Worm (Caenorhabditis elegans): ENCODE results near the gene F27E5.7.
A peak's percentile ranks its signal among the peaks of the same experiment; 100 is the strongest.

F27E5.7 gene

DNA sequence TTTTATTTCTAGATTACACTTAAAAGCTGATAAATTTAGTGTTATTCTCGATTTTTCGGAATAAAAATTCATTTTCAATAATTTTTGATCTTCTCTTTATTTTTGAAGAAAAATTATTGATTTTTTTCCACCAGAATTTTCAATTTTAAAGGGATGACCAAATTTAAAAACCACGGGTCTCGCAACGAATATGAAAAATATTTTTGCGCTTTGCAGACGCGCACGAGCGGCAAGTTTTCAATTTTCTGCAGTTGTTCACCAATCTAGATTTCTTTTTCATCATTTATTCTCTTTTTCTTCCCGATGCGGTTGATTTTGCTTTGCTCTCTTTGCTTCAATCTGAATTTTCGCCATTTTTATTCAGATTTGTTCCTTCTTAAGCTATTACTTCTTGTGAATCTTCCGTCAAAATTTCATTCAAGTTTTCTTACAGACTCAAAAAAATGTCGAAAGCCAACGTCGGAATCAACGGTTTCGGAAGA lies 48.3 kb downstream of the F27E5.7 start, which contains the start of gene gpd-4 (continued):
- TF ChIP-seq somi-1 (GFP tag; optimal IDR thresholded peaks at IDR 0.05) (no peak), madf-8 (GFP tag; conservative IDR thresholded peaks at IDR 0.05) (peak; percentile 75)

DNA sequence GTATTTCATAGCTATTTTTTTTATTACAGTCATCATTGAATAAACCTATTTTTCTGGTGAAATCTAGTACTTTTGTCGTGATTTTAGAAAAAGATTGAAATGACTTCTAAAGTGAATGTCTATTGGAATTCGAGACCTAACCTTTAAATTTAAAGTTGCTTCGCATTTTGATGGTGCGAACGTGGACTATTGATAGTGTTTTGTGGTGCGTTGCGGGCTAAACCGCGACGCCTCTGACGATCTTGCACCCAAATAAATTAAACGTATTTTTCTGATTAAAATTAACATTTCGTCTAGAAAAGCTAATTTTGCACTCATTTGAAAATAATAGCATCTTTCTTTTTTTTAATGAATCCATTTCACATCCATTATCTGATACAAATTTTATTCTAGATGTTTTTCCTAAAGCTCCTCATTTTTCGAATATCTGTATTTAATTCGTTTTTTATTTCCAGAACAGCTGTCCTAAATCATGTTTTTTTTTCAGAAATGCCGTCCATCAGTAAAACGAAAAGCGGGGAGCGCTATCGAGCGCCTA lies 49.9 kb downstream of the F27E5.7 start, which contains the start of gene wbp-11:
Gene wbp-11, plus strand, starts transcription at position 488 of the 538 bp plus-strand sequence.
- no peak for TF ChIP-seq attf-3 (GFP tag; conservative IDR thresholded peaks at IDR 0.05)
- TF ChIP-seq efl-1 (GFP tag; optimal IDR thresholded peaks at IDR 0.05): peak; percentile 23
- TF ChIP-seq ceh-58 (GFP tag; IDR thresholded peaks at IDR 0.05): no peak
- no peak for TF ChIP-seq egl-18 (GFP tag; IDR thresholded peaks at IDR 0.05)
- TF ChIP-seq nhr-179 (tag; optimal IDR thresholded peaks at IDR 0.05): no peak
- 0 out of 2 replicates have a peak, but pooled peaks have one; percentile 22 for TF ChIP-seq F33H1.4 (GFP tag; IDR thresholded peaks at IDR 0.05)
- no peak for TF ChIP-seq B0336.3 (GFP tag; IDR thresholded peaks at IDR 0.05)
- no peak for TF ChIP-seq rec-8 (tag; optimal IDR thresholded peaks at IDR 0.05)
- no peak for TF ChIP-seq Y67H2A.10 (GFP tag; conservative IDR thresholded peaks at IDR 0.05)
- TF ChIP-seq mes-4 (tag; optimal IDR thresholded peaks at IDR 0.05): no peak
- peak; percentile 0 for TF ChIP-seq lin-54 (GFP tag; optimal IDR thresholded peaks at IDR 0.05)
- no peak for TF ChIP-seq ceh-40 (GFP tag; IDR thresholded peaks at IDR 0.05)
- no peak for TF ChIP-seq T26A5.8 (tag; optimal IDR thresholded peaks at IDR 0.05)
- TF ChIP-seq sptf-2 (GFP tag; optimal IDR thresholded peaks at IDR 0.05): no peak
- no peak for TF ChIP-seq Y53G8AR.9 (GFP tag; conservative IDR thresholded peaks at IDR 0.05)
- peak; percentile 39; the same call in 1 of the 2 replicates for TF ChIP-seq D2030.7 (GFP tag; IDR thresholded peaks at IDR 0.05)
- TF ChIP-seq Y56A3A.18 (GFP tag; IDR thresholded peaks at IDR 0.05): no peak
- no peak for TF ChIP-seq C06A6.2 (GFP tag; conservative IDR thresholded peaks at IDR 0.05)
- peak; percentile 4 for TF ChIP-seq lsl-1 (GFP tag; optimal IDR thresholded peaks at IDR 0.05)
- no peak for TF ChIP-seq repo-1 (tag; optimal IDR thresholded peaks at IDR 0.05)
- no peak for TF ChIP-seq hmg-20 (GFP tag; IDR thresholded peaks at IDR 0.05)
- TF ChIP-seq sdz-38 (tag; optimal IDR thresholded peaks at IDR 0.05): no peak
- TF ChIP-seq lsy-27 (tag; optimal IDR thresholded peaks at IDR 0.05; ENCODE audit: borderline replicate concordance, insufficient read depth): no peak
- no peak for TF ChIP-seq bed-2 (GFP tag; IDR thresholded peaks at IDR 0.05)
- TF ChIP-seq mel-28 (tag; optimal IDR thresholded peaks at IDR 0.05; ENCODE audit: borderline replicate concordance): no peak
- TF ChIP-seq K12H6.12 (tag; optimal IDR thresholded peaks at IDR 0.05): no peak
- no peak for TF ChIP-seq cebp-2 (GFP tag; IDR thresholded peaks at IDR 0.05)
- TF ChIP-seq Y95B8A.8 (GFP tag; IDR thresholded peaks at IDR 0.05): no peak
- no peak for TF ChIP-seq lin-40 (tag; optimal IDR thresholded peaks at IDR 0.05)
- TF ChIP-seq Y53F4B.3 (GFP tag; IDR thresholded peaks at IDR 0.05): no peak
- peak; percentile 52; the same call in 1 of the 2 replicates for TF ChIP-seq madf-6 (GFP tag; IDR thresholded peaks at IDR 0.05)
- no peak for TF ChIP-seq B0035.1 (tag; optimal IDR thresholded peaks at IDR 0.05)
- no peak for TF ChIP-seq let-607 (tag; optimal IDR thresholded peaks at IDR 0.05)
- TF ChIP-seq ceh-100 (GFP tag; IDR thresholded peaks at IDR 0.05): 0 out of 2 replicates have a peak, but pooled peaks have one; percentile 24
- peak; percentile 90 for TF ChIP-seq madf-3 (GFP tag; IDR thresholded peaks at IDR 0.05)
- TF ChIP-seq F10E7.11 (tag; optimal IDR thresholded peaks at IDR 0.05): no peak
- no peak for TF ChIP-seq rcor-1 (GFP tag; IDR thresholded peaks at IDR 0.05)
- no peak for TF ChIP-seq dpff-1 (tag; optimal IDR thresholded peaks at IDR 0.05)
- TF ChIP-seq F49E8.2 (tag; optimal IDR thresholded peaks at IDR 0.05; ENCODE audit: insufficient read depth): peak; percentile 25
- no peak for TF ChIP-seq dox-1 (GFP tag; IDR thresholded peaks at IDR 0.05)
- no peak for TF ChIP-seq unc-130 (GFP tag; optimal IDR thresholded peaks at IDR 0.05)
- no peak for TF ChIP-seq hsf-1 (GFP tag; IDR thresholded peaks at IDR 0.05)
- TF ChIP-seq lag-1 (GFP tag; IDR thresholded peaks at IDR 0.05): no peak
- TF ChIP-seq F57A8.1 (GFP tag; optimal IDR thresholded peaks at IDR 0.05): no peak

Data from whole organism, young adult.